Worm (Caenorhabditis elegans) whole organism, L3 larva: ENCODE measurements around the gene C30G4.4.

ENCODE experiments used
- aly-2 ChIP-seq: fragments of 150-350 bp; optimal IDR thresholded peaks from 2 replicates; lab custom pipeline; 2014; ENCODE audit warnings: missing biosample characterization, missing genetic modification characterization
- mdl-1 ChIP-seq: fragments of 150-350 bp; optimal IDR thresholded peaks from 2 replicates; lab custom pipeline; 2014; ENCODE audit warnings: missing biosample characterization, missing genetic modification characterization
- ztf-4 ChIP-seq: fragments of 150-350 bp; optimal IDR thresholded peaks from 2 replicates; lab custom pipeline; 2014; ENCODE audit warnings: missing biosample characterization, missing genetic modification characterization

DNA sequence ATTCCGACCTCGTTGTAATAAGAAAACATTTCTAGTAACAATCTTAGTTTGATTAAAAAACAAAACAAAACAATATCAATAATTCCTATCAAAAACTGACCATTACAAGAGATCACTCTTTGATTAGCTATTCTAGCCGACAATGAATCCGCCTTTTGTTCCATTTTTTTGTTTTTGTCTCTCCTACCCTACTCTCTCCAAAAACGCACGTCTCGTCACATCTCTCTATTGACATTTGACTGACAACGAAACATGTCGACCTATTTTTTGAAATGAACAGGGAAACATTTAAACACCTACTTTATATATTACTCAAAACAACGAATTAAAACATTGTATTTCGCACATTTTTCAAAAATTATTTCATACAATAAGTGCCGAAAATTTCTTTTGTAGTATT lies 37.2 kb downstream of the C30G4.4 start:
- TF ChIP-seq aly-2 (tag; lab: Kevin White, UChicago) (no peak), ztf-4 (no peak), mdl-1 (tag; lab: Kevin White, UChicago) (no peak)
